Worm (Caenorhabditis elegans) whole organism, midembryonic: ENCODE data around the gene latd-1.

ENCODE experiments used
- T22C8.4 ChIP-seq: fragments of 200-800 bp; sonication (Bioruptor generic); IDR thresholded peaks from 2 replicates; pipeline ENCODE4 v1.3.6; 2022; ENCODE audit warnings: missing genetic modification characterization, missing compliant biosample characterization
- flt-1 ChIP-seq: fragments of 200-800 bp; sonication (Bioruptor generic); IDR thresholded peaks from 2 replicates; pipeline ENCODE4 v1.3.6; 2022; ENCODE audit warnings: missing genetic modification characterization, missing compliant biosample characterization
- med-1 ChIP-seq: sonication (generic microtip); optimal IDR thresholded peaks from 2 replicates; lab custom pipeline; 2017; ENCODE audit warnings: missing genetic modification characterization, mild to moderate bottlenecking, missing compliant biosample characterization, antibody characterized with exemption, missing genetic modification reagents; ENCODE audit not compliant: insufficient read depth
- ref-1 ChIP-seq: fragments of 200-800 bp; sonication (Bioruptor generic); conservative IDR thresholded peaks from 2 replicates; pipeline ENCODE4 v1.3.6; 2022; ENCODE audit warnings: missing genetic modification reagents, missing genetic modification characterization, missing compliant biosample characterization
- tab-1 ChIP-seq: fragments of 200-800 bp; sonication (Bioruptor generic); IDR thresholded peaks from 2 replicates; pipeline ENCODE4 v1.3.6; 2022; ENCODE audit warnings: missing genetic modification characterization, missing compliant biosample characterization
- ztf-29 ChIP-seq: fragments of 200-800 bp; sonication (Bioruptor generic); IDR thresholded peaks from 2 replicates; pipeline ENCODE4 v1.3.6; 2022; ENCODE audit warnings: missing genetic modification reagents, missing genetic modification characterization, missing compliant biosample characterization

DNA sequence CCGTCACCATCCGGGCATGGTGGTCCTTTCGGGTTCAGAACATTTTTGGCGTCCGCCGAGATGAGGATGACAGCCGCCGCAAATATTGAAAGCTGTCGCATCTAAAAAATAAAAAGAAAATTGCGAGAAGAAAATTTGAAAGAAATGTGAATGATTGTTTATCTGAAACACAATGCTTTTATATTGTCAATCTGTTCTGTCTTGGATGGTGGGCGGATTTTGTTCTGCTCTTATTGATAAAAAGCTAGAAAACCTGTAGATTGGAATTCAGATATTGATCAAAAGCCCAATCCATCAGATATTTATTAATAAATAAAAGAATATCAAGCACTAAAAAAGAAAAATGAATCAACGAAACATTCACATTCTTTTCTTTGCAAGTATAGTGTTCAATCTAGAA, 16.2 kb upstream of the latd-1 start, which contains the start of gene C39D10.7:
- TF ChIP-seq T22C8.4 (GFP tag; lab: Robert Waterston, UW), result no peak
- TF ChIP-seq tab-1 (GFP tag; lab: Robert Waterston, UW), result no peak
- TF ChIP-seq ztf-29 (GFP tag; lab: Robert Waterston, UW), result no peak
- TF ChIP-seq ref-1 (GFP tag; lab: Robert Waterston, UW), result no peak
- TF ChIP-seq flt-1 (GFP tag; lab: Robert Waterston, UW), result no peak
- no peak for TF ChIP-seq med-1 (GFP tag; lab: Kevin White, UChicago)
